Worm (Caenorhabditis elegans): Measurements from ENCODE around the gene gei-13.

DNA sequence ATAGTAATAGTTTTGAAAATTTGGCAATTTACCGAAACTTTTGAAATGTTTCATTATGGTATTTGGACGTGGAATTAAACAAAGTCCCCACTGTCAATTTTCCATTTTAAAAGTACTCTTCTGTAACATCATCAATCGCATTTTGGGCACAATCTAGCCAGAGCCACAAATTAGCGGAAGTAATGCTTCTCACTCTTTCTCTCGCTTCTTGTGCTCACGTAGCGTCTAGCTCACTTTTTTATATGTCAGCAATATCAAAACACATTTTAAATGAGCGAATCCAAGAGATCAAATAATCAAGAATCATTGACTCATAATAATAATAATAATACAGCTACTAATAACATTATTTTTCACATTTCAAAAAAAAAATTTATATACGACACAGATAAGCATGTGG, 27.0 kb upstream of the gei-13 start:
- no peak for TF ChIP-seq flt-1 (GFP tag; IDR thresholded peaks at IDR 0.05)
- no peak for TF ChIP-seq ztf-23 (GFP tag; IDR thresholded peaks at IDR 0.05)
